Fruit fly (Drosophila melanogaster): ENCODE data around the gene CG11755.

The CG11755 gene

DNA sequence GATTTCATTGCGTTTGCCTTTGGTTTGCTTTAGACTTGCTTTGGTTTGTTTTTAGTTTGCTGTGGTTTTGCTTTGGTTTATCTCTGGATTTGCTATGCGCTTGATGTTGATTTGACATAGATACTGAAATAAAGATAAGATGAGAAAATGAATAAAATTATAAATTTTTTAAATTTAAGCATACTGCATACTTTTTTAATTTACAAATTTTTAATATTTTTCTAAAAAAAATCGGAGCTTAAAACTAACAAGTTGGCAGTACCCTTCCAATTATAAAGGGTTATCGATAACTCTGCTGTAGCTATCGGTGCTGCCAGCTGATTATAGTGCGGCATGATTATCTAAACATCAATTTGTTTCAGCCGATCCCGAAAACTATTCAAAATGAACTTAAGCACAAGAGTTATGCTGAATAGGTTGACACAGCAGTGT lies 2.9 kb upstream of the CG11755 start, which contains the start of gene mRpL19 (continued):
- TF ChIP-seq CG12391 (tag; optimal IDR thresholded peaks at IDR 0.05) (peak; percentile 78), toy (GFP tag; IDR thresholded peaks at IDR 0.05) (no peak), hbn (GFP tag; IDR thresholded peaks at IDR 0.05; ENCODE audit: partially characterized antibody) (no peak; the same call in 1 of the 2 replicates), CG10147 (GFP tag; optimal IDR thresholded peaks at IDR 0.05) (peak; percentile 46), CG7556 (GFP tag; optimal IDR thresholded peaks at IDR 0.05) (peak; percentile 53), D19B (GFP tag; optimal IDR thresholded peaks at IDR 0.05) (no peak), Nf-YA (GFP tag; IDR thresholded peaks at IDR 0.05) (no peak), seq (GFP tag; IDR thresholded peaks at IDR 0.05) (no peak), psq (GFP tag; optimal IDR thresholded peaks at IDR 0.05) (no peak), bbx (GFP tag; IDR thresholded peaks at IDR 0.05; ENCODE audit: partially characterized antibody) (peak; percentile 81), Awh (GFP tag; IDR thresholded peaks at IDR 0.05) (no peak), twi (tag; optimal IDR thresholded peaks at IDR 0.05) (no peak), CG17361 (GFP tag; IDR thresholded peaks at IDR 0.05) (peak; percentile 61; the same call in 1 of the 3 replicates), pita (GFP tag; optimal IDR thresholded peaks at IDR 0.05) (no peak), Oaz (GFP tag; IDR thresholded peaks at IDR 0.05) (no peak), sna (GFP tag; IDR thresholded peaks at IDR 0.05; ENCODE audit: partially characterized antibody) (no peak), sr (GFP tag; IDR thresholded peaks at IDR 0.05) (no peak), Aef1 (GFP tag; IDR thresholded peaks at IDR 0.05) (no peak), eyg (GFP tag; optimal IDR thresholded peaks at IDR 0.05) (no peak), sd (tag; optimal IDR thresholded peaks at IDR 0.05) (no peak), sob (GFP tag; IDR thresholded peaks at IDR 0.05) (no peak), prd (optimal IDR thresholded peaks at IDR 0.05) (no peak), prd (GFP tag; IDR thresholded peaks at IDR 0.05) (no peak), Mrtf (GFP tag; IDR thresholded peaks at IDR 0.05) (no peak), Atf6 (GFP tag; IDR thresholded peaks at IDR 0.05) (no peak), caup (GFP tag; optimal IDR thresholded peaks at IDR 0.05; ENCODE audit: severe bottlenecking) (peak; percentile 0), E2f2 (GFP tag; IDR thresholded peaks at IDR 0.05) (peak; percentile 50), jumu (GFP tag; optimal IDR thresholded peaks at IDR 0.05) (no peak), CG15479 (GFP tag; optimal IDR thresholded peaks at IDR 0.05) (no peak), CG8944 (GFP tag; optimal IDR thresholded peaks at IDR 0.05) (no peak), CG11398 (GFP tag; optimal IDR thresholded peaks at IDR 0.05) (no peak), CG17802 (tag; optimal IDR thresholded peaks at IDR 0.05) (no peak), CG6683 (GFP tag; optimal IDR thresholded peaks at IDR 0.05) (no peak), vfl (GFP tag; optimal IDR thresholded peaks at IDR 0.05) (no peak), CG12219 (GFP tag; optimal IDR thresholded peaks at IDR 0.05) (no peak), CG4854 (GFP tag; optimal IDR thresholded peaks at IDR 0.05) (no peak), CG2199 (GFP tag; IDR thresholded peaks at IDR 0.05) (no peak), CG11456 (GFP tag; IDR thresholded peaks at IDR 0.05) (no peak), Ets97D (GFP tag; optimal IDR thresholded peaks at IDR 0.05) (peak; percentile 9), NK7.1 (GFP tag; optimal IDR thresholded peaks at IDR 0.05) (no peak), cas (GFP tag; IDR thresholded peaks at IDR 0.05) (no peak), row (GFP tag; IDR thresholded peaks at IDR 0.05) (peak; percentile 73), Ravus (GFP tag; IDR thresholded peaks at IDR 0.05) (no peak), D (optimal IDR thresholded peaks at IDR 0.05) (no peak), D (GFP tag; optimal IDR thresholded peaks at IDR 0.05) (no peak), Meics (GFP tag; optimal IDR thresholded peaks at IDR 0.05) (peak; percentile 39), CG15601 (tag; optimal IDR thresholded peaks at IDR 0.05) (peak; percentile 65), CG30403 (GFP tag; optimal IDR thresholded peaks at IDR 0.05) (peak; percentile 46), CG2202 (tag; optimal IDR thresholded peaks at IDR 0.05) (peak; percentile 11), Hr39 (optimal IDR thresholded peaks at IDR 0.05) (no peak), Rx (GFP tag; IDR thresholded peaks at IDR 0.05) (no peak), CG9817 (tag; optimal IDR thresholded peaks at IDR 0.05) (peak; percentile 31), org-1 (GFP tag; optimal IDR thresholded peaks at IDR 0.05) (no peak)

All from whole organism, embryonic.